Fruit fly (Drosophila melanogaster) whole organism, adult: Measurements from ENCODE around the gene CG31650.
A peak's percentile ranks its signal among the peaks of the same experiment; 100 is the strongest.

Experiments
- CG11617 ChIP-seq: fragments of 200-800 bp; sonication (Bioruptor generic); optimal IDR thresholded peaks from 2 replicates; lab custom pipeline; 2017; ENCODE audit warnings: mild to moderate bottlenecking, missing biosample characterization, missing genetic modification reagents, missing genetic modification characterization
- CG12768 ChIP-seq: fragments of 200-800 bp; sonication (Bioruptor generic); optimal IDR thresholded peaks from 2 replicates; lab custom pipeline; 2017; ENCODE audit warnings: missing biosample characterization, missing genetic modification characterization, mild to moderate bottlenecking, moderate library complexity, missing genetic modification reagents
- CG14711 ChIP-seq: fragments of 200-800 bp; sonication (Bioruptor generic); optimal IDR thresholded peaks from 2 replicates; lab custom pipeline; 2018; ENCODE audit warnings: missing biosample characterization, mild to moderate bottlenecking, missing genetic modification characterization, moderate library complexity
- CG1620 ChIP-seq: fragments of 200-800 bp; sonication (Bioruptor generic); optimal IDR thresholded peaks from 2 replicates; lab custom pipeline; 2016; ENCODE audit warnings: missing biosample characterization, missing genetic modification characterization
- CG33017 ChIP-seq: fragments of 200-800 bp; sonication (Bioruptor generic); optimal IDR thresholded peaks from 2 replicates; lab custom pipeline; 2018; ENCODE audit warnings: missing biosample characterization, mild to moderate bottlenecking, missing genetic modification characterization, moderate library complexity
- CG5204 ChIP-seq: fragments of 200-800 bp; sonication (Bioruptor generic); optimal IDR thresholded peaks from 2 replicates; lab custom pipeline; 2016; ENCODE audit warnings: missing biosample characterization, missing genetic modification characterization
- CG7045 ChIP-seq: fragments of 200-800 bp; sonication (Bioruptor generic); optimal IDR thresholded peaks from 2 replicates; lab custom pipeline; 2017; ENCODE audit warnings: missing biosample characterization, mild to moderate bottlenecking, missing genetic modification characterization
- CG7101 ChIP-seq: fragments of 200-800 bp; sonication (Bioruptor generic); optimal IDR thresholded peaks from 2 replicates; lab custom pipeline; 2018; ENCODE audit warnings: missing biosample characterization, mild to moderate bottlenecking, missing genetic modification characterization, moderate library complexity
- Clk ChIP-seq: fragments of 200-800 bp; sonication (Bioruptor generic); optimal IDR thresholded peaks from 2 replicates; lab custom pipeline; 2017; ENCODE audit warnings: missing biosample characterization, missing genetic modification characterization
- Crg-1 ChIP-seq: fragments of 200-800 bp; sonication (Bioruptor generic); optimal IDR thresholded peaks from 2 replicates; lab custom pipeline; 2016; ENCODE audit warnings: missing biosample characterization, missing genetic modification characterization
- Hr96 ChIP-seq: fragments of 200-800 bp; sonication (Bioruptor generic); optimal IDR thresholded peaks from 2 replicates; lab custom pipeline; 2016; ENCODE audit warnings: missing biosample characterization, missing genetic modification characterization
- Mnt ChIP-seq: fragments of 200-800 bp; sonication (Bioruptor generic); optimal IDR thresholded peaks from 2 replicates; lab custom pipeline; 2016; ENCODE audit warnings: missing biosample characterization, mild to moderate bottlenecking, missing genetic modification characterization
- bab1 ChIP-seq: fragments of 200-800 bp; sonication (Bioruptor generic); optimal IDR thresholded peaks from 3 replicates; lab custom pipeline; 2019; ENCODE audit warnings: missing biosample characterization, mild to moderate bottlenecking, missing genetic modification characterization, moderate library complexity
- cic ChIP-seq: fragments of 200-800 bp; sonication (Bioruptor generic); optimal IDR thresholded peaks from 2 replicates; lab custom pipeline; 2017; ENCODE audit warnings: missing biosample characterization, mild to moderate bottlenecking, missing genetic modification characterization, moderate library complexity
- cnc ChIP-seq, 2 experiments: fragments of >200 bp; optimal IDR thresholded peaks; 2 replicates each; lab custom pipeline; 2017
- kay ChIP-seq: fragments of 200-800 bp; sonication (Bioruptor generic); peaks from one replicate; lab custom pipeline; 2016; ENCODE audit warnings: missing biosample characterization, missing genetic modification characterization, borderline replicate concordance
- ovo ChIP-seq: fragments of 200-800 bp; sonication (Bioruptor generic); optimal IDR thresholded peaks from 2 replicates; lab custom pipeline; 2016; ENCODE audit warnings: missing biosample characterization, missing genetic modification characterization
- pad ChIP-seq: fragments of 200-800 bp; sonication (Bioruptor generic); optimal IDR thresholded peaks from 3 replicates; lab custom pipeline; 2017; ENCODE audit warnings: missing biosample characterization, missing genetic modification characterization, mild to moderate bottlenecking, moderate library complexity, missing genetic modification reagents
- tj ChIP-seq: fragments of 200-800 bp; sonication (Bioruptor generic); optimal IDR thresholded peaks from 3 replicates; lab custom pipeline; 2017; ENCODE audit warnings: missing biosample characterization, mild to moderate bottlenecking, missing genetic modification characterization, moderate library complexity
- toe ChIP-seq: fragments of 200-800 bp; sonication (Bioruptor generic); optimal IDR thresholded peaks from 2 replicates; lab custom pipeline; 2016; ENCODE audit warnings: missing biosample characterization, missing genetic modification characterization

The CG31650 gene

dm6 chr2L:5006323-5006722 is 38.2 kb downstream of the CG31650 start:
- TF ChIP-seq ovo (GFP tag; lab: Kevin White, UChicago) (peak; percentile 42), tj (GFP tag; lab: Kevin White, UChicago) (no peak)

dm6 chr2L:5005464-5005764 is 39.1 kb downstream of the CG31650 start:
- TF ChIP-seq bab1 (GFP tag; lab: Kevin White, UChicago), result no peak
- TF ChIP-seq CG11617 (GFP tag; lab: Kevin White, UChicago), result no peak
- no peak for TF ChIP-seq Mnt (GFP tag; lab: Kevin White, UChicago)
- no peak for TF ChIP-seq CG33017 (tag; lab: Kevin White, UChicago)
- TF ChIP-seq cic (GFP tag; lab: Kevin White, UChicago), result no peak
- TF ChIP-seq CG7101 (tag; lab: Kevin White, UChicago), result no peak
- TF ChIP-seq ovo (GFP tag; lab: Kevin White, UChicago), result no peak
- TF ChIP-seq CG14711 (tag; lab: Kevin White, UChicago), result no peak
- no peak for TF ChIP-seq cnc (optimal IDR thresholded peaks at IDR 0.05; lab: Kevin White, UChicago)
- no peak for TF ChIP-seq CG1620 (GFP tag; lab: Kevin White, UChicago)
- TF ChIP-seq Crg-1 (GFP tag; lab: Kevin White, UChicago), result no peak
- TF ChIP-seq CG5204 (GFP tag; lab: Kevin White, UChicago), result no peak
- TF ChIP-seq Hr96, result no peak
- TF ChIP-seq pad (GFP tag; lab: Kevin White, UChicago), result no peak
- TF ChIP-seq CG12768 (GFP tag; lab: Kevin White, UChicago), result no peak
- TF ChIP-seq kay (GFP tag; lab: Kevin White, UChicago), result no peak
- no peak for TF ChIP-seq tj (GFP tag; lab: Kevin White, UChicago)
- TF ChIP-seq toe, result no peak
- no peak for TF ChIP-seq CG7045 (GFP tag; lab: Kevin White, UChicago)

dm6 chr2L:5004677-5005463 is 39.6 kb downstream of the CG31650 start:
- peak; percentile 95 for TF ChIP-seq Clk (GFP tag; lab: Kevin White, UChicago)
- peak; percentile 97 for TF ChIP-seq CG7045 (GFP tag; lab: Kevin White, UChicago)
- TF ChIP-seq cic (GFP tag; lab: Kevin White, UChicago), result peak; percentile 69
- TF ChIP-seq CG33017 (tag; lab: Kevin White, UChicago), result peak; percentile 96
- TF ChIP-seq CG11617 (GFP tag; lab: Kevin White, UChicago), result peak; percentile 88
- TF ChIP-seq ovo (GFP tag; lab: Kevin White, UChicago), result peak; percentile 31
- peak; percentile 76 for TF ChIP-seq Mnt (GFP tag; lab: Kevin White, UChicago)
- peak; percentile 97 for TF ChIP-seq CG12768 (GFP tag; lab: Kevin White, UChicago)
- peak; percentile 96 for TF ChIP-seq CG5204 (GFP tag; lab: Kevin White, UChicago)
- TF ChIP-seq Hr96, result peak; percentile 93
- peak; percentile 90 for TF ChIP-seq CG14711 (tag; lab: Kevin White, UChicago)
- no peak for TF ChIP-seq kay (GFP tag; lab: Kevin White, UChicago)
- TF ChIP-seq CG7101 (tag; lab: Kevin White, UChicago), result peak; percentile 96
- TF ChIP-seq cnc (optimal IDR thresholded peaks at IDR 0.05; lab: Kevin White, UChicago), result no peak
- TF ChIP-seq tj (GFP tag; lab: Kevin White, UChicago), result peak; percentile 48
- peak; percentile 89 for TF ChIP-seq bab1 (GFP tag; lab: Kevin White, UChicago)
- TF ChIP-seq CG1620 (GFP tag; lab: Kevin White, UChicago), result peak; percentile 78
- TF ChIP-seq pad (GFP tag; lab: Kevin White, UChicago), result peak; percentile 80
- peak; percentile 89 for TF ChIP-seq Crg-1 (GFP tag; lab: Kevin White, UChicago)
- TF ChIP-seq toe, result peak; percentile 93

- TF ChIP-seq Crg-1 (GFP tag; lab: Kevin White, UChicago) (no peak), CG5204 (GFP tag; lab: Kevin White, UChicago) (no peak), Hr96 (no peak), ovo (GFP tag; lab: Kevin White, UChicago) (no peak), CG11617 (GFP tag; lab: Kevin White, UChicago) (no peak), cic (GFP tag; lab: Kevin White, UChicago) (no peak), bab1 (GFP tag; lab: Kevin White, UChicago) (no peak)
These were observed 40.6 kb downstream of the CG31650 start for dm6 chr2L:5003670-5004453.

dm6 chr2L:5002711-5003402 is 41.7 kb downstream of the CG31650 start:
- peak; percentile 32 for TF ChIP-seq Mnt (GFP tag; lab: Kevin White, UChicago)
- peak; percentile 97 for TF ChIP-seq kay (GFP tag; lab: Kevin White, UChicago)
- peak; percentile 64 for TF ChIP-seq tj (GFP tag; lab: Kevin White, UChicago)
- TF ChIP-seq Clk (GFP tag; lab: Kevin White, UChicago), result peak; percentile 13
- no peak for TF ChIP-seq cnc (optimal IDR thresholded peaks at IDR 0.05; lab: Kevin White, UChicago)
- no peak for TF ChIP-seq ovo (GFP tag; lab: Kevin White, UChicago)
- TF ChIP-seq CG33017 (tag; lab: Kevin White, UChicago), result peak; percentile 85
- peak; percentile 70 for TF ChIP-seq cic (GFP tag; lab: Kevin White, UChicago)
- TF ChIP-seq CG7101 (tag; lab: Kevin White, UChicago), result peak; percentile 76
- peak; percentile 39 for TF ChIP-seq pad (GFP tag; lab: Kevin White, UChicago)
- TF ChIP-seq Hr96, result peak; percentile 36
- TF ChIP-seq CG11617 (GFP tag; lab: Kevin White, UChicago), result peak; percentile 54
- TF ChIP-seq CG14711 (tag; lab: Kevin White, UChicago), result peak; percentile 52
- peak; percentile 10 for TF ChIP-seq bab1 (GFP tag; lab: Kevin White, UChicago)
- peak; percentile 25 for TF ChIP-seq toe
- TF ChIP-seq CG7045 (GFP tag; lab: Kevin White, UChicago), result peak; percentile 74
- peak; percentile 29 for TF ChIP-seq Crg-1 (GFP tag; lab: Kevin White, UChicago)
- TF ChIP-seq CG5204 (GFP tag; lab: Kevin White, UChicago), result peak; percentile 7
- TF ChIP-seq CG1620 (GFP tag; lab: Kevin White, UChicago), result no peak
- peak; percentile 82 for TF ChIP-seq CG12768 (GFP tag; lab: Kevin White, UChicago)
